Fruit fly (Drosophila melanogaster): Measurements from ENCODE around the gene mkg-p.

- TF ChIP-seq CG8478 (optimal IDR thresholded peaks at IDR 0.05) = no peak
- no peak for TF ChIP-seq CTCF (optimal IDR thresholded peaks at IDR 0.05)
Measured at dm6 chr3L:8358138-8358537, 46.9 kb downstream of the mkg-p start.
